Fruit fly (Drosophila melanogaster) whole organism, prepupa: ENCODE measurements around the gene CG10195.

Experiments
- CG10631 ChIP-seq: fragments of 200-800 bp; sonication (Bioruptor generic); optimal IDR thresholded peaks from 2 replicates; lab custom pipeline; 2016; ENCODE audit warnings: missing biosample characterization, missing genetic modification characterization
- CG11294 ChIP-seq: fragments of 200-800 bp; sonication (Bioruptor generic); IDR thresholded peaks from 2 replicates; pipeline ENCODE4 v1.3.6; 2022; ENCODE audit warnings: missing biosample characterization, missing genetic modification characterization
- CG15336 ChIP-seq: fragments of 200-800 bp; sonication (Bioruptor generic); IDR thresholded peaks from 2 replicates; pipeline ENCODE4 v1.3.6; 2022; ENCODE audit warnings: missing biosample characterization, missing genetic modification characterization
- CG1621 ChIP-seq: fragments of 200-800 bp; sonication (Bioruptor generic); optimal IDR thresholded peaks from 3 replicates; lab custom pipeline; 2018; ENCODE audit warnings: missing biosample characterization, mild to moderate bottlenecking, missing genetic modification characterization
- CG16779 ChIP-seq: fragments of 200-800 bp; sonication (Bioruptor generic); optimal IDR thresholded peaks from 3 replicates; lab custom pipeline; 2017; ENCODE audit warnings: missing biosample characterization, mild to moderate bottlenecking, missing genetic modification characterization
- CG3032 ChIP-seq: fragments of 200-800 bp; optimal IDR thresholded peaks from 2 replicates; lab custom pipeline; 2019; ENCODE audit warnings: missing biosample characterization, mild to moderate bottlenecking, missing genetic modification characterization, moderate library complexity
- CG32006 ChIP-seq: fragments of 200-800 bp; sonication (Bioruptor generic); optimal IDR thresholded peaks from 3 replicates; lab custom pipeline; 2017; ENCODE audit warnings: missing biosample characterization, mild to moderate bottlenecking, missing genetic modification characterization
- CG34406 ChIP-seq: fragments of 200-800 bp; sonication (Bioruptor generic); optimal IDR thresholded peaks from 3 replicates; lab custom pipeline; 2016; ENCODE audit warnings: missing biosample characterization, missing genetic modification characterization
- CG3919 ChIP-seq: fragments of 200-800 bp; sonication (Bioruptor generic); optimal IDR thresholded peaks from 3 replicates; lab custom pipeline; 2016; ENCODE audit warnings: missing biosample characterization, missing genetic modification characterization
- CG4318 ChIP-seq: fragments of 200-800 bp; sonication (Bioruptor generic); optimal IDR thresholded peaks from 3 replicates; lab custom pipeline; 2017; ENCODE audit warnings: missing biosample characterization, mild to moderate bottlenecking, missing genetic modification characterization
- CG6163 ChIP-seq: fragments of 200-800 bp; sonication (Bioruptor generic); IDR thresholded peaks from 3 replicates; pipeline ENCODE4 v1.3.6; 2022; ENCODE audit warnings: missing biosample characterization, missing genetic modification characterization
- CG6276 ChIP-seq: fragments of 200-800 bp; sonication (Bioruptor generic); optimal IDR thresholded peaks from 2 replicates; lab custom pipeline; 2017; ENCODE audit warnings: missing biosample characterization, mild to moderate bottlenecking, missing genetic modification characterization
- CG6792 ChIP-seq: fragments of 200-800 bp; sonication (Bioruptor generic); optimal IDR thresholded peaks from 3 replicates; lab custom pipeline; 2016; ENCODE audit warnings: missing biosample characterization, missing genetic modification characterization
- CG8119 ChIP-seq: fragments of 200-800 bp; sonication (Bioruptor generic); IDR thresholded peaks from 3 replicates; pipeline ENCODE4 v1.3.6; 2022; ENCODE audit warnings: missing biosample characterization, missing genetic modification characterization
- CG8319 ChIP-seq: fragments of 200-800 bp; sonication (Bioruptor generic); optimal IDR thresholded peaks from 3 replicates; lab custom pipeline; 2016; ENCODE audit warnings: missing biosample characterization, missing genetic modification characterization
- Eip78C ChIP-seq: fragments of 200-800 bp; sonication (Bioruptor generic); peaks from one replicate; lab custom pipeline; 2016; ENCODE audit warnings: missing biosample characterization, missing genetic modification characterization
- Ets96B ChIP-seq: fragments of 200-800 bp; optimal IDR thresholded peaks from 2 replicates; lab custom pipeline; 2019; ENCODE audit warnings: missing biosample characterization, mild to moderate bottlenecking, missing genetic modification characterization, moderate library complexity
- Gug ChIP-seq: fragments of 200-800 bp; sonication (Bioruptor generic); IDR thresholded peaks from 2 replicates; pipeline ENCODE4 v1.3.6; 2022; ENCODE audit warnings: missing biosample characterization, missing genetic modification characterization
- Hr38 ChIP-seq: sonication (Bioruptor generic); optimal IDR thresholded peaks from 2 replicates; lab custom pipeline; 2016; ENCODE audit warnings: missing biosample characterization, missing genetic modification characterization
- Hr4 ChIP-seq: fragments of 200-800 bp; sonication (Bioruptor generic); optimal IDR thresholded peaks from 3 replicates; lab custom pipeline; 2016; ENCODE audit warnings: missing biosample characterization, missing genetic modification characterization
- Lpt ChIP-seq: fragments of 200-800 bp; sonication (Bioruptor generic); optimal IDR thresholded peaks from 3 replicates; lab custom pipeline; 2016; ENCODE audit warnings: missing biosample characterization, missing genetic modification characterization
- Met ChIP-seq: fragments of 200-800 bp; sonication (Bioruptor generic); optimal IDR thresholded peaks from 3 replicates; lab custom pipeline; 2016; ENCODE audit warnings: missing biosample characterization, missing genetic modification characterization
- OdsH ChIP-seq: fragments of 200-800 bp; sonication (Bioruptor generic); optimal IDR thresholded peaks from 3 replicates; lab custom pipeline; 2016; ENCODE audit warnings: missing biosample characterization, missing genetic modification characterization
- Smox ChIP-seq: fragments of 200-800 bp; sonication (Bioruptor generic); optimal IDR thresholded peaks from 3 replicates; lab custom pipeline; 2016; ENCODE audit warnings: missing biosample characterization, missing genetic modification characterization
- Sox14 ChIP-seq: fragments of 200-800 bp; sonication (Bioruptor generic); optimal IDR thresholded peaks from 3 replicates; lab custom pipeline; 2016; ENCODE audit warnings: missing biosample characterization, missing genetic modification characterization
- Sox15 ChIP-seq: fragments of 200-800 bp; sonication (Bioruptor generic); optimal IDR thresholded peaks from 3 replicates; lab custom pipeline; 2016; ENCODE audit warnings: missing biosample characterization, missing genetic modification characterization
- achi ChIP-seq: fragments of 200-800 bp; sonication (Bioruptor generic); optimal IDR thresholded peaks from 3 replicates; lab custom pipeline; 2016; ENCODE audit warnings: missing biosample characterization, missing genetic modification characterization
- acj6 ChIP-seq: fragments of 200-800 bp; sonication (Bioruptor generic); optimal IDR thresholded peaks from 3 replicates; lab custom pipeline; 2016; ENCODE audit warnings: missing biosample characterization, missing genetic modification characterization
- dac ChIP-seq: fragments of 200-800 bp; sonication (Bioruptor generic); optimal IDR thresholded peaks from 2 replicates; lab custom pipeline; 2017; ENCODE audit warnings: missing biosample characterization, mild to moderate bottlenecking, missing genetic modification characterization
- fd59A ChIP-seq: fragments of 200-800 bp; sonication (Bioruptor generic); optimal IDR thresholded peaks from 2 replicates; lab custom pipeline; 2017; ENCODE audit warnings: missing biosample characterization, mild to moderate bottlenecking, missing genetic modification characterization, missing genetic modification reagents
- lz ChIP-seq: fragments of 200-800 bp; sonication (Bioruptor generic); optimal IDR thresholded peaks from 3 replicates; lab custom pipeline; 2016; ENCODE audit warnings: missing biosample characterization, missing genetic modification characterization
- pdm3 ChIP-seq: fragments of 200-800 bp; sonication (Bioruptor generic); optimal IDR thresholded peaks from 3 replicates; lab custom pipeline; 2016; ENCODE audit warnings: missing biosample characterization, missing genetic modification characterization
- salr ChIP-seq, 2 experiments: fragments of 200-800 bp; sonication (Bioruptor generic); optimal IDR thresholded peaks; 3 replicates each; lab custom pipeline; 2016 to 2018; ENCODE audit warnings: missing biosample characterization in 2 of 2, missing genetic modification characterization in 2 of 2, mild to moderate bottlenecking in 1 of 2
- spab ChIP-seq: fragments of 200-800 bp; sonication (Bioruptor generic); optimal IDR thresholded peaks from 2 replicates; lab custom pipeline; 2017; ENCODE audit warnings: missing biosample characterization, mild to moderate bottlenecking, missing genetic modification characterization, missing genetic modification reagents
- svp ChIP-seq: fragments of 200-800 bp; sonication (Bioruptor generic); peaks from one replicate; lab custom pipeline; 2016; ENCODE audit warnings: missing biosample characterization, missing genetic modification characterization
- vri ChIP-seq: fragments of 200-800 bp; sonication (Bioruptor generic); optimal IDR thresholded peaks from 3 replicates; lab custom pipeline; 2016; ENCODE audit warnings: missing biosample characterization, mild to moderate bottlenecking, missing genetic modification characterization

CG10195 gene

dm6 chr2L:19469090-19469489 is 15.4 kb downstream of the CG10195 start:
- TF ChIP-seq Hr38 (GFP tag; lab: Kevin White, UChicago) (no peak), acj6 (GFP tag; lab: Kevin White, UChicago) (no peak), Ets96B (tag; lab: Kevin White, UChicago) (no peak), CG10631 (GFP tag; lab: Kevin White, UChicago) (no peak), Met (GFP tag; lab: Kevin White, UChicago) (no peak), CG15336 (GFP tag; lab: Robert Waterston, UW) (no peak), CG34406 (GFP tag; lab: Kevin White, UChicago) (no peak), Hr4 (GFP tag; lab: Kevin White, UChicago) (no peak), vri (GFP tag; lab: Kevin White, UChicago) (peak; percentile 34), svp (peak; percentile 99)

dm6 chr2L:19463824-19464317 is 20.6 kb downstream of the CG10195 start, which contains the start of gene tj:
TSS of gene tj (plus strand) at chr2L:19464267.
- TF ChIP-seq Eip78C (GFP tag; lab: Kevin White, UChicago) (peak; percentile 12), svp (peak; percentile 60), CG1621 (tag; lab: Kevin White, UChicago) (no peak), Met (GFP tag; lab: Kevin White, UChicago) (no peak), CG6163 (GFP tag; lab: Robert Waterston, UW) (0 out of 3 replicates have a peak, but pooled peaks have one; percentile 22), CG11294 (GFP tag; lab: Robert Waterston, UW) (no peak)
- TF ChIP-seq, all 60 proteins: peak for 3

- TF ChIP-seq CG4318 (GFP tag; lab: Kevin White, UChicago) (peak; percentile 58), Eip78C (GFP tag; lab: Kevin White, UChicago) (peak; percentile 84), CG3919 (GFP tag; lab: Kevin White, UChicago) (peak; percentile 9), Sox14 (GFP tag; lab: Kevin White, UChicago) (peak; percentile 0), CG1621 (tag; lab: Kevin White, UChicago) (no peak), vri (GFP tag; lab: Kevin White, UChicago) (no peak), CG10631 (GFP tag; lab: Kevin White, UChicago) (peak; percentile 24), CG32006 (GFP tag; lab: Kevin White, UChicago) (peak; percentile 75), spab (peak; percentile 0), CG16779 (tag; lab: Kevin White, UChicago) (no peak), Hr4 (GFP tag; lab: Kevin White, UChicago) (peak; percentile 9), CG3032 (tag; lab: Kevin White, UChicago) (peak; percentile 10), OdsH (GFP tag; lab: Kevin White, UChicago) (peak; percentile 17), CG6276 (GFP tag; lab: Kevin White, UChicago) (peak; percentile 52), salr (GFP tag; optimal IDR thresholded peaks at IDR 0.05; lab: Kevin White, UChicago) (peak in 1 of 2 experiments; percentile 36), svp (peak; percentile 48), Lpt (GFP tag; lab: Kevin White, UChicago) (no peak), pdm3 (GFP tag; lab: Kevin White, UChicago) (peak; percentile 1), CG6792 (GFP tag; lab: Kevin White, UChicago) (no peak)
Observed at dm6 chr2L:19463405-19463804, 21.1 kb downstream of the CG10195 start.

- TF ChIP-seq lz (no peak), svp (no peak), dac (GFP tag; lab: Kevin White, UChicago) (no peak), Gug (no peak), Smox (GFP tag; lab: Kevin White, UChicago) (no peak), Sox15 (no peak), salr (GFP tag; optimal IDR thresholded peaks at IDR 0.05; lab: Kevin White, UChicago) (no peak), CG16779 (tag; lab: Kevin White, UChicago) (no peak), spab (no peak), CG6792 (GFP tag; lab: Kevin White, UChicago) (no peak), CG4318 (GFP tag; lab: Kevin White, UChicago) (no peak), CG8319 (no peak), fd59A (GFP tag; lab: Kevin White, UChicago) (no peak), achi (GFP tag; lab: Kevin White, UChicago) (no peak), CG8119 (GFP tag; lab: Robert Waterston, UW) (no peak)
- TF ChIP-seq, all 60 proteins: peak for 0
Observed at dm6 chr2L:19462898-19463297, 21.6 kb downstream of the CG10195 start.
